Fruit fly (Drosophila melanogaster) whole organism, wandering third instar larva: Measurements from ENCODE around the gene Tbh.
A peak's percentile ranks its signal among the peaks of the same experiment; 100 is the strongest.

Experiments
- CG32264 ChIP-seq: fragments of 200-800 bp; sonication (Bioruptor generic); optimal IDR thresholded peaks from 2 replicates; lab custom pipeline; 2016; ENCODE audit warnings: missing biosample characterization, missing genetic modification characterization
- CG9705 ChIP-seq: fragments of 200-800 bp; sonication (Bioruptor generic); optimal IDR thresholded peaks from 2 replicates; lab custom pipeline; 2018; ENCODE audit warnings: missing biosample characterization, mild to moderate bottlenecking, missing genetic modification characterization
- CrebA ChIP-seq: fragments of 200-800 bp; sonication (Bioruptor generic); optimal IDR thresholded peaks from 2 replicates; lab custom pipeline; 2016; ENCODE audit warnings: missing biosample characterization, mild to moderate bottlenecking, missing genetic modification characterization, borderline replicate concordance
- Dfd ChIP-seq: fragments of >200 bp; optimal IDR thresholded peaks from 2 replicates; lab custom pipeline; 2017; ENCODE audit warnings: missing biosample characterization, missing genetic modification characterization
- GATAd ChIP-seq: sonication (Bioruptor generic); optimal IDR thresholded peaks from 2 replicates; lab custom pipeline; 2016; ENCODE audit warnings: missing biosample characterization, missing genetic modification characterization
- HLH106 ChIP-seq: fragments of 200-800 bp; optimal IDR thresholded peaks from 3 replicates; lab custom pipeline; 2019; ENCODE audit warnings: missing biosample characterization, mild to moderate bottlenecking, missing genetic modification characterization, moderate library complexity
- Hnf4 ChIP-seq: fragments of 200-800 bp; sonication (Bioruptor generic); optimal IDR thresholded peaks from 2 replicates; lab custom pipeline; 2016; ENCODE audit warnings: missing biosample characterization, mild to moderate bottlenecking, missing genetic modification characterization
- Hr78 ChIP-seq: fragments of >200 bp; optimal IDR thresholded peaks from 2 replicates; lab custom pipeline; 2017; ENCODE audit warnings: missing biosample characterization, missing genetic modification characterization
- Hr83 ChIP-seq: fragments of 200-300 bp; sonication (Bioruptor generic); optimal IDR thresholded peaks from 2 replicates; lab custom pipeline; 2016; ENCODE audit warnings: missing biosample characterization, mild to moderate bottlenecking, missing genetic modification characterization, moderate library complexity; ENCODE audit not compliant: poor library complexity, severe bottlenecking
- Jra ChIP-seq: sonication (Bioruptor generic); optimal IDR thresholded peaks from 2 replicates; lab custom pipeline; 2016; ENCODE audit warnings: missing biosample characterization, missing genetic modification characterization
- Mio ChIP-seq: sonication (Bioruptor generic); optimal IDR thresholded peaks from 2 replicates; lab custom pipeline; 2016; ENCODE audit warnings: missing biosample characterization, missing genetic modification characterization
- Myc ChIP-seq: fragments of >200 bp; optimal IDR thresholded peaks from 2 replicates; lab custom pipeline; 2017
- N ChIP-seq: fragments of >200 bp; optimal IDR thresholded peaks from 2 replicates; lab custom pipeline; 2018; ENCODE audit warnings: missing biosample characterization, missing external identifiers, missing genetic modification characterization
- OdsH ChIP-seq: fragments of 200-800 bp; sonication (Bioruptor generic); optimal IDR thresholded peaks from 2 replicates; lab custom pipeline; 2016; ENCODE audit warnings: missing biosample characterization, mild to moderate bottlenecking, missing genetic modification characterization
- Rel ChIP-seq, 2 experiments: fragments of 200-800 bp; sonication (Bioruptor generic) in 1 of 2; optimal IDR thresholded peaks; 2 replicates in 1 of 2; 3 replicates in 1 of 2; lab custom pipeline; 2016 to 2019; ENCODE audit warnings: mild to moderate bottlenecking in 2 of 2, missing biosample characterization in 2 of 2, missing genetic modification characterization in 2 of 2, moderate library complexity in 1 of 2
- br ChIP-seq: fragments of 200-800 bp; sonication (Bioruptor generic); optimal IDR thresholded peaks from 2 replicates; lab custom pipeline; 2016; ENCODE audit warnings: missing biosample characterization, missing genetic modification characterization
- brk ChIP-seq: fragments of 200-800 bp; sonication (Bioruptor generic); optimal IDR thresholded peaks from 2 replicates; lab custom pipeline; 2016; ENCODE audit warnings: missing biosample characterization, mild to moderate bottlenecking, missing genetic modification characterization
- dmrt93B ChIP-seq: fragments of 200-800 bp; sonication (Bioruptor generic); optimal IDR thresholded peaks from 2 replicates; lab custom pipeline; 2018; ENCODE audit warnings: missing biosample characterization, mild to moderate bottlenecking, missing genetic modification characterization
- dsf ChIP-seq: sonication (Bioruptor generic); optimal IDR thresholded peaks from 2 replicates; lab custom pipeline; 2016; ENCODE audit warnings: missing biosample characterization, missing genetic modification characterization, borderline replicate concordance
- ey ChIP-seq: fragments of 200-800 bp; sonication (Bioruptor generic); optimal IDR thresholded peaks from 2 replicates; lab custom pipeline; 2016; ENCODE audit warnings: missing biosample characterization, missing genetic modification characterization
- foxo ChIP-seq, 2 experiments: fragments of 200-800 bp; sonication (Bioruptor generic); optimal IDR thresholded peaks; 2 replicates in 1 of 2; 3 replicates in 1 of 2; lab custom pipeline; 2016 to 2017; ENCODE audit warnings: missing biosample characterization in 2 of 2, missing genetic modification characterization in 2 of 2
- fru ChIP-seq: fragments of 200-800 bp; sonication (Bioruptor generic); optimal IDR thresholded peaks from 3 replicates; lab custom pipeline; 2016; ENCODE audit warnings: missing biosample characterization, mild to moderate bottlenecking, missing genetic modification characterization
- h ChIP-seq: fragments of 200-800 bp; sonication (Bioruptor generic); optimal IDR thresholded peaks from 3 replicates; lab custom pipeline; 2016; ENCODE audit warnings: missing biosample characterization, mild to moderate bottlenecking, missing genetic modification characterization
- jim ChIP-seq: fragments of 175-275, 200-325 bp; sonication (Bioruptor generic); optimal IDR thresholded peaks from 2 replicates; lab custom pipeline; 2016; ENCODE audit warnings: missing biosample characterization, mild to moderate bottlenecking, missing genetic modification characterization
- lola ChIP-seq: fragments of >200 bp; optimal IDR thresholded peaks from 2 replicates; lab custom pipeline; 2017; ENCODE audit warnings: missing biosample characterization, missing genetic modification characterization
- pan ChIP-seq: fragments of >200 bp; optimal IDR thresholded peaks from 2 replicates; lab custom pipeline; 2017
- psq ChIP-seq: fragments of 200-800 bp; sonication (Bioruptor generic); optimal IDR thresholded peaks from 3 replicates; lab custom pipeline; 2017; ENCODE audit warnings: missing biosample characterization, mild to moderate bottlenecking, missing genetic modification characterization, moderate library complexity
- rgr ChIP-seq: fragments of 200-800 bp; sonication (Bioruptor generic); optimal IDR thresholded peaks from 3 replicates; lab custom pipeline; 2016; ENCODE audit warnings: missing biosample characterization, mild to moderate bottlenecking, missing genetic modification characterization
- sage ChIP-seq: fragments of 200-800 bp; sonication (Bioruptor generic); optimal IDR thresholded peaks from 2 replicates; lab custom pipeline; 2016; ENCODE audit warnings: missing biosample characterization, mild to moderate bottlenecking, missing genetic modification characterization
- sv ChIP-seq: fragments of 200-800 bp; sonication (Bioruptor generic); optimal IDR thresholded peaks from 3 replicates; lab custom pipeline; 2016; ENCODE audit warnings: missing biosample characterization, missing genetic modification characterization
- tai ChIP-seq: sonication (Bioruptor generic); optimal IDR thresholded peaks from 2 replicates; lab custom pipeline; 2016; ENCODE audit warnings: missing biosample characterization, missing genetic modification characterization
- woc ChIP-seq: sonication (Bioruptor generic); optimal IDR thresholded peaks from 2 replicates; lab custom pipeline; 2016; ENCODE audit warnings: missing biosample characterization, mild to moderate bottlenecking, missing genetic modification characterization

The Tbh gene

dm6 chrX:7972363-7972942 lies 23.0 kb upstream of the Tbh start (continued):
- TF ChIP-seq tai (GFP tag; lab: Kevin White, UChicago): peak; percentile 16
- peak; percentile 78 for TF ChIP-seq dmrt93B (GFP tag; lab: Kevin White, UChicago)
- TF ChIP-seq N (GFP tag; lab: Kevin White, UChicago): no peak
- no peak for TF ChIP-seq Mio (GFP tag; lab: Kevin White, UChicago)
- no peak for TF ChIP-seq dsf (GFP tag; lab: Kevin White, UChicago)
- TF ChIP-seq pan (lab: Kevin White, UChicago): no peak
- peak; percentile 83 for TF ChIP-seq br (GFP tag; lab: Kevin White, UChicago)
- peak; percentile 77 for TF ChIP-seq psq (GFP tag; lab: Kevin White, UChicago)

- TF ChIP-seq foxo (GFP tag; optimal IDR thresholded peaks at IDR 0.05; lab: Kevin White, UChicago) (no peak), Jra (GFP tag; lab: Kevin White, UChicago) (peak; percentile 38), sage (GFP tag; lab: Kevin White, UChicago) (no peak), rgr (GFP tag; lab: Kevin White, UChicago) (no peak), Hnf4 (no peak), OdsH (GFP tag; lab: Kevin White, UChicago) (no peak), sv (GFP tag; lab: Kevin White, UChicago) (no peak), Hr83 (GFP tag; lab: Kevin White, UChicago) (no peak), h (GFP tag; lab: Kevin White, UChicago) (peak; percentile 20), Mio (GFP tag; lab: Kevin White, UChicago) (no peak), psq (GFP tag; lab: Kevin White, UChicago) (peak; percentile 61), ey (GFP tag; lab: Kevin White, UChicago) (no peak), brk (GFP tag; lab: Kevin White, UChicago) (no peak), CrebA (GFP tag; lab: Kevin White, UChicago) (no peak), br (GFP tag; lab: Kevin White, UChicago) (no peak), jim (GFP tag; lab: Kevin White, UChicago) (no peak)
Observed at dm6 chrX:7973325-7973954, 22.1 kb upstream of the Tbh start.

dm6 chrX:7975516-7976257 lies 19.8 kb upstream of the Tbh start:
- TF ChIP-seq CG32264 (GFP tag; lab: Kevin White, UChicago) (no peak), ey (GFP tag; lab: Kevin White, UChicago) (peak; percentile 3), foxo (GFP tag; optimal IDR thresholded peaks at IDR 0.05; lab: Kevin White, UChicago) (peak in 1 of 2 experiments; percentile 12), lola (no peak), Dfd (GFP tag; lab: Kevin White, UChicago) (peak; percentile 9), Hnf4 (peak; percentile 2)

- TF ChIP-seq Dfd (GFP tag; lab: Kevin White, UChicago): peak; percentile 81
- TF ChIP-seq sage (GFP tag; lab: Kevin White, UChicago): no peak
- TF ChIP-seq pan (lab: Kevin White, UChicago): peak; percentile 30
- peak; percentile 50 for TF ChIP-seq woc (GFP tag; lab: Kevin White, UChicago)
- no peak for TF ChIP-seq Hr83 (GFP tag; lab: Kevin White, UChicago)
- no peak for TF ChIP-seq brk (GFP tag; lab: Kevin White, UChicago)
Observed at dm6 chrX:7976976-7977834, 18.3 kb upstream of the Tbh start.

- TF ChIP-seq fru (GFP tag; lab: Kevin White, UChicago) (peak; percentile 42), Hr78 (no peak), lola (no peak), CG9705 (GFP tag; lab: Kevin White, UChicago) (no peak), CrebA (GFP tag; lab: Kevin White, UChicago) (no peak), tai (GFP tag; lab: Kevin White, UChicago) (no peak), pan (lab: Kevin White, UChicago) (no peak), Rel (GFP tag; optimal IDR thresholded peaks at IDR 0.05; lab: Kevin White, UChicago) (no peak), Rel (tag; optimal IDR thresholded peaks at IDR 0.05; lab: Kevin White, UChicago) (no peak), foxo (GFP tag; optimal IDR thresholded peaks at IDR 0.05; lab: Kevin White, UChicago) (no peak), ey (GFP tag; lab: Kevin White, UChicago) (no peak), Myc (lab: Kevin White, UChicago) (no peak), HLH106 (peak; percentile 30), Jra (GFP tag; lab: Kevin White, UChicago) (no peak), woc (GFP tag; lab: Kevin White, UChicago) (peak; percentile 36), Hr83 (GFP tag; lab: Kevin White, UChicago) (no peak), sv (GFP tag; lab: Kevin White, UChicago) (no peak), GATAd (GFP tag; lab: Kevin White, UChicago) (no peak)
Observed at dm6 chrX:7978027-7978426, 17.5 kb upstream of the Tbh start.
